Fruit fly (Drosophila melanogaster) whole organism, adult: ENCODE results near the gene Mur2B.

Source experiments
- CG11617 ChIP-seq: fragments of 200-800 bp; sonication (Bioruptor generic); optimal IDR thresholded peaks from 2 replicates; lab custom pipeline; 2017; ENCODE audit warnings: mild to moderate bottlenecking, missing biosample characterization, missing genetic modification reagents, missing genetic modification characterization
- CG7101 ChIP-seq: fragments of 200-800 bp; sonication (Bioruptor generic); optimal IDR thresholded peaks from 2 replicates; lab custom pipeline; 2018; ENCODE audit warnings: missing biosample characterization, mild to moderate bottlenecking, missing genetic modification characterization, moderate library complexity
- Mnt ChIP-seq: fragments of 200-800 bp; sonication (Bioruptor generic); optimal IDR thresholded peaks from 2 replicates; lab custom pipeline; 2016; ENCODE audit warnings: missing biosample characterization, mild to moderate bottlenecking, missing genetic modification characterization

dm6 chrX:1668688-1669087 is at the start of gene Mur2B:
- TF ChIP-seq CG7101: no peak
- no peak for TF ChIP-seq CG11617 (GFP tag; lab: Kevin White, UChicago)
- no peak for TF ChIP-seq Mnt (GFP tag; lab: Kevin White, UChicago)
